Fruit fly (Drosophila melanogaster) whole organism, embryonic: Measurements from ENCODE around the gene CG3795.

Source experiments
- Ada2b ChIP-seq: fragments of 200-800 bp; sonication (Bioruptor generic); IDR thresholded peaks from 2 replicates; pipeline ENCODE4 v1.3.6; 2022; ENCODE audit warnings: missing biosample characterization, missing genetic modification characterization
- Awh ChIP-seq: fragments of 200-800 bp; sonication (Bioruptor generic); IDR thresholded peaks from 2 replicates; pipeline ENCODE4, ENCODE4 v1.3.6; 2022; ENCODE audit warnings: missing biosample characterization, missing genetic modification characterization
- BEAF-32 ChIP-seq: fragments of 200-800 bp; sonication (Bioruptor generic); optimal IDR thresholded peaks from 3 replicates; lab custom pipeline; 2017; ENCODE audit warnings: missing biosample characterization, missing genetic modification characterization, mild to moderate bottlenecking, moderate library complexity, missing genetic modification reagents
- CG11560 ChIP-seq: fragments of 200-800 bp; sonication (Bioruptor generic); IDR thresholded peaks from 3 replicates; pipeline ENCODE4 v1.3.6; 2022; ENCODE audit warnings: missing biosample characterization, missing genetic modification characterization
- CG12391 ChIP-seq: fragments of 200-800 bp; sonication (Bioruptor generic); optimal IDR thresholded peaks from 3 replicates; lab custom pipeline; 2018; ENCODE audit warnings: missing biosample characterization, mild to moderate bottlenecking, missing genetic modification characterization, moderate library complexity
- CG13624 ChIP-seq: fragments of 200-800 bp; sonication (Bioruptor generic); optimal IDR thresholded peaks from 2 replicates; lab custom pipeline; 2016; ENCODE audit warnings: missing biosample characterization, missing genetic modification characterization
- CG14965 ChIP-seq: fragments of 200-800 bp; sonication (Bioruptor generic); optimal IDR thresholded peaks from 2 replicates; lab custom pipeline; 2016; ENCODE audit warnings: missing biosample characterization, missing genetic modification characterization, borderline replicate concordance
- CG15514 ChIP-seq: fragments of 200-800 bp; sonication (Bioruptor generic); optimal IDR thresholded peaks from 3 replicates; lab custom pipeline; 2017; ENCODE audit warnings: missing biosample characterization, missing genetic modification characterization, mild to moderate bottlenecking, moderate library complexity, missing genetic modification reagents
- CG17186 ChIP-seq: fragments of 200-800 bp; sonication (Bioruptor generic); optimal IDR thresholded peaks from 3 replicates; lab custom pipeline; 2017; ENCODE audit warnings: missing biosample characterization, missing genetic modification reagents, missing genetic modification characterization
- CG17568 ChIP-seq: fragments of 200-800 bp; sonication (Bioruptor generic); optimal IDR thresholded peaks from 2 replicates; lab custom pipeline; 2018; ENCODE audit warnings: missing biosample characterization, mild to moderate bottlenecking, missing genetic modification characterization, moderate library complexity
- CG17829 ChIP-seq: fragments of 200-800 bp; optimal IDR thresholded peaks from 2 replicates; lab custom pipeline; 2019; ENCODE audit warnings: missing biosample characterization, mild to moderate bottlenecking, missing genetic modification characterization, moderate library complexity
- CG1792 ChIP-seq: fragments of 200-800 bp; sonication (Bioruptor generic); optimal IDR thresholded peaks from 2 replicates; lab custom pipeline; 2016; ENCODE audit warnings: missing biosample characterization, missing genetic modification characterization
- CG2116 ChIP-seq: fragments of 200-800 bp; sonication (Bioruptor generic); optimal IDR thresholded peaks from 3 replicates; lab custom pipeline; 2018; ENCODE audit warnings: missing biosample characterization, mild to moderate bottlenecking, missing genetic modification characterization
- CG31388 ChIP-seq: fragments of 200-800 bp; sonication (Bioruptor generic); optimal IDR thresholded peaks from 2 replicates; lab custom pipeline; 2016; ENCODE audit warnings: missing biosample characterization, missing genetic modification characterization
- CG32772 ChIP-seq: fragments of 200-800 bp; sonication (Bioruptor generic); IDR thresholded peaks from 2 replicates; pipeline ENCODE4 v1.3.6; 2022; ENCODE audit warnings: missing biosample characterization, missing genetic modification characterization
- CG5180 ChIP-seq: fragments of 200-800 bp; sonication (Bioruptor generic); optimal IDR thresholded peaks from 3 replicates; lab custom pipeline; 2017; ENCODE audit warnings: missing biosample characterization, missing genetic modification characterization, mild to moderate bottlenecking, moderate library complexity, missing genetic modification reagents
- CG6813 ChIP-seq: fragments of 200-800 bp; sonication (Bioruptor generic); optimal IDR thresholded peaks from 2 replicates; lab custom pipeline; 2017; ENCODE audit warnings: missing biosample characterization, missing genetic modification characterization, mild to moderate bottlenecking, moderate library complexity, missing genetic modification reagents
- CG7786 ChIP-seq: fragments of 200-800 bp; sonication (Bioruptor generic); optimal IDR thresholded peaks from 2 replicates; lab custom pipeline; 2016; ENCODE audit warnings: missing biosample characterization, missing genetic modification characterization
- CG7963 ChIP-seq: fragments of 200-800 bp; sonication (Bioruptor generic); IDR thresholded peaks from 3 replicates; pipeline ENCODE4 v1.3.6; 2022; ENCODE audit warnings: missing biosample characterization, missing genetic modification characterization; ENCODE audit not compliant: partially characterized antibody
- CG8089 ChIP-seq: fragments of 200-800 bp; sonication (Bioruptor generic); optimal IDR thresholded peaks from 3 replicates; lab custom pipeline; 2016; ENCODE audit warnings: missing biosample characterization, missing genetic modification characterization
- D ChIP-seq, 2 experiments: fragments of 200-800 bp in 1 of 2; fragments of >200 bp in 1 of 2; sonication (Bioruptor generic) in 1 of 2; optimal IDR thresholded peaks; 2 replicates in 1 of 2; 3 replicates in 1 of 2; lab custom pipeline; 2017; ENCODE audit warnings: mild to moderate bottlenecking in 1 of 2, missing biosample characterization in 1 of 2, missing genetic modification characterization in 1 of 2, missing genetic modification reagents in 1 of 2
- Dp ChIP-seq: fragments of 200-800 bp; sonication (Bioruptor generic); optimal IDR thresholded peaks from 2 replicates; lab custom pipeline; 2018; ENCODE audit warnings: missing biosample characterization, mild to moderate bottlenecking, missing genetic modification characterization, moderate library complexity
- Dref ChIP-seq: fragments of 200-800 bp; sonication (Bioruptor generic); IDR thresholded peaks from 2 replicates; pipeline ENCODE4 v1.3.6; 2022; ENCODE audit warnings: missing biosample characterization, missing genetic modification characterization
- HHEX ChIP-seq: fragments of 200-800 bp; sonication (Bioruptor generic); optimal IDR thresholded peaks from 3 replicates; lab custom pipeline; 2017; ENCODE audit warnings: missing biosample characterization, mild to moderate bottlenecking, missing genetic modification characterization, missing genetic modification reagents
- HLH4C ChIP-seq: fragments of 200-800 bp; sonication (Bioruptor generic); IDR thresholded peaks from 3 replicates; pipeline ENCODE4 v1.3.6; 2022; ENCODE audit warnings: missing biosample characterization, missing genetic modification characterization; ENCODE audit not compliant: partially characterized antibody
- Med ChIP-seq: fragments of 200-800 bp; sonication (Bioruptor generic); peaks from one replicate; lab custom pipeline; 2016; ENCODE audit warnings: missing biosample characterization, missing genetic modification characterization, mild to moderate bottlenecking, inconsistent platforms, moderate library complexity
- NK7.1 ChIP-seq: fragments of 200-800 bp; sonication (Bioruptor generic); optimal IDR thresholded peaks from 3 replicates; lab custom pipeline; 2016; ENCODE audit warnings: missing biosample characterization, missing genetic modification characterization
- PHDP ChIP-seq: fragments of 200-800 bp; sonication (Bioruptor generic); optimal IDR thresholded peaks from 3 replicates; lab custom pipeline; 2018; ENCODE audit warnings: missing biosample characterization, mild to moderate bottlenecking, missing genetic modification characterization, moderate library complexity
- Scr ChIP-seq: fragments of 200-800 bp; sonication (Bioruptor generic); IDR thresholded peaks from 2 replicates; pipeline ENCODE4 v1.3.6; 2022; ENCODE audit warnings: missing biosample characterization, missing genetic modification characterization; ENCODE audit not compliant: partially characterized antibody
- Sry-δ ChIP-seq: fragments of 200-800 bp; sonication (Bioruptor generic); optimal IDR thresholded peaks from 2 replicates; lab custom pipeline; 2016; ENCODE audit warnings: missing biosample characterization, missing genetic modification characterization
- cad ChIP-seq: fragments of >200 bp; optimal IDR thresholded peaks from 2 replicates; lab custom pipeline; 2017; ENCODE audit warnings: missing biosample characterization, missing genetic modification characterization
- crol ChIP-seq: fragments of 200-800 bp; sonication (Bioruptor generic); IDR thresholded peaks from 2 replicates; pipeline ENCODE4 v1.3.6; 2022; ENCODE audit warnings: missing biosample characterization, missing genetic modification characterization
- emc ChIP-seq: fragments of 200-800 bp; sonication (Bioruptor generic); optimal IDR thresholded peaks from 2 replicates; lab custom pipeline; 2016; ENCODE audit warnings: missing biosample characterization, missing genetic modification characterization
- nerfin-1 ChIP-seq: fragments of 200-800 bp; sonication (Bioruptor generic); optimal IDR thresholded peaks from 3 replicates; lab custom pipeline; 2019; ENCODE audit warnings: missing biosample characterization, mild to moderate bottlenecking, missing genetic modification characterization, moderate library complexity
- p53 ChIP-seq: fragments of 200-800 bp; sonication (Bioruptor generic); optimal IDR thresholded peaks from 2 replicates; lab custom pipeline; 2016; ENCODE audit warnings: missing biosample characterization, missing genetic modification characterization
- phol ChIP-seq: fragments of 200-800 bp; sonication (Bioruptor generic); optimal IDR thresholded peaks from 3 replicates; lab custom pipeline; 2018; ENCODE audit warnings: missing biosample characterization, mild to moderate bottlenecking, missing genetic modification characterization, moderate library complexity
- psq ChIP-seq: fragments of 200-800 bp; sonication (Bioruptor generic); optimal IDR thresholded peaks from 2 replicates; lab custom pipeline; 2017; ENCODE audit warnings: missing biosample characterization, missing genetic modification characterization
- pzg ChIP-seq: fragments of 200-800 bp; sonication (Bioruptor generic); optimal IDR thresholded peaks from 3 replicates; lab custom pipeline; 2018; ENCODE audit warnings: missing biosample characterization, mild to moderate bottlenecking, missing genetic modification characterization, moderate library complexity
- run ChIP-seq: fragments of 200-800 bp; sonication (Bioruptor generic); optimal IDR thresholded peaks from 3 replicates; lab custom pipeline; 2018; ENCODE audit warnings: missing biosample characterization, mild to moderate bottlenecking, missing genetic modification characterization
- sima ChIP-seq: fragments of 200-800 bp; sonication (Bioruptor generic); optimal IDR thresholded peaks from 2 replicates; lab custom pipeline; 2016; ENCODE audit warnings: missing biosample characterization, missing genetic modification characterization
- sna ChIP-seq: fragments of 200-800 bp; sonication (Bioruptor generic); IDR thresholded peaks from 2 replicates; pipeline ENCODE4 v1.3.6; 2022; ENCODE audit warnings: missing biosample characterization, missing genetic modification characterization; ENCODE audit not compliant: partially characterized antibody
- tgo ChIP-seq: fragments of 200-800 bp; sonication (Bioruptor generic); IDR thresholded peaks from 3 replicates; pipeline ENCODE4 v1.3.6; 2022; ENCODE audit warnings: missing biosample characterization, missing genetic modification characterization
- tna ChIP-seq: fragments of 200-800 bp; sonication (Bioruptor generic); IDR thresholded peaks from 2 replicates; pipeline ENCODE4 v1.3.6; 2022; ENCODE audit warnings: missing biosample characterization, missing genetic modification characterization; ENCODE audit not compliant: partially characterized antibody
- toy ChIP-seq: fragments of 200-800 bp; sonication (Bioruptor generic); IDR thresholded peaks from 2 replicates; pipeline ENCODE4 v1.3.6; 2022; ENCODE audit warnings: missing biosample characterization, missing genetic modification characterization
- unc-4 ChIP-seq: fragments of 200-800 bp; sonication (Bioruptor generic); IDR thresholded peaks from 2 replicates; pipeline ENCODE4 v1.3.6; 2022; ENCODE audit warnings: missing biosample characterization, missing genetic modification characterization; ENCODE audit not compliant: partially characterized antibody
- usp ChIP-seq: fragments of >200 bp; optimal IDR thresholded peaks from 2 replicates; lab custom pipeline; 2017; ENCODE audit warnings: missing biosample characterization, missing genetic modification characterization

Gene CG3795

DNA sequence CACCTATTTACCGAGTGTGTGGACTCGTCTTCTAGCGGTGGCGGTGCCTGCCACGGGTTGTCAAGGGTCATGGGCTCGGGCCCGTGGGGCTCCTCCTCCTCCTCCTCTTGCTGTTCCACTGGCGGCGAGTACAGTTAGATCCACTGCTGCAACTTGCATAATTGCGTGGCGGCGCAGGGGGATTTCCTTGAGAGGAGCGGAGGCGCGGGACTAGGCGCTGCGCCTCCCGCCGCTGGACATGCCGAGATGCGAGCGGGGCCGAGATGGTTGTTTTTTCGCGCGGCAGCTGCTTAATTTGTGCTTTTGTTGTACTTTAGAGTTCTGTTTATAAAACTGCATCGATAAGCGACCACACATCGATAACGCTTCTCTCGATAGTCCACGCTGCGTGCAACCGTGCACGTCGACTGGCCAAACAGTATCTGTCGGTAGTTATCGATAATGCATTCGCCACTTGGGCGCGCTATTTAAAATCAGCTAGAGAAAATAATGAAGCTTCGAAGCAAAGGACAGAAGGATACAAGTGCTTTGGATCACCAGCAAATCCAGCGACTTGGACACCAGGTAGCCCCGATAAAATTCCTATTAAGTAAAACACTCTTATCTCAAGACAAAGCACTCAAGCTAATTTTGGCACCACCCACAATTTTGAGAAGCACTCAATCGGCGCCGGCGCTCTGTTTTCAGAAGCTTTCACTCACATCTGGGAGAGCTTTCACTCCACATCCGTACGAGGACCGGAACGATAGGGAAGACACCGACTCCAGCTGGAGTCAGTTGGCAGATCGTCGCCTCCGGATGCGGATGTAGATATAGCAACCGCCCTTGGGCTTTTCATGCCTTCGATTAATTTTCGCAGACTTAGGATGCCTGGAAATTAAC is 14.2 kb downstream of the CG3795 start, which contains the start of gene a6 (continued):
- TF ChIP-seq sna (peak; percentile 88), tgo (GFP tag; lab: Robert Waterston, UW) (no peak), psq (GFP tag; lab: Kevin White, UChicago) (no peak), sima (GFP tag; lab: Kevin White, UChicago) (no peak), toy (GFP tag; lab: Robert Waterston, UW) (no peak), CG6813 (GFP tag; lab: Kevin White, UChicago) (no peak), Awh (GFP tag; lab: Robert Waterston, UW) (no peak), usp (no peak), emc (GFP tag; lab: Kevin White, UChicago) (no peak)
- TF ChIP-seq, all 482 proteins: peak for 70

DNA sequence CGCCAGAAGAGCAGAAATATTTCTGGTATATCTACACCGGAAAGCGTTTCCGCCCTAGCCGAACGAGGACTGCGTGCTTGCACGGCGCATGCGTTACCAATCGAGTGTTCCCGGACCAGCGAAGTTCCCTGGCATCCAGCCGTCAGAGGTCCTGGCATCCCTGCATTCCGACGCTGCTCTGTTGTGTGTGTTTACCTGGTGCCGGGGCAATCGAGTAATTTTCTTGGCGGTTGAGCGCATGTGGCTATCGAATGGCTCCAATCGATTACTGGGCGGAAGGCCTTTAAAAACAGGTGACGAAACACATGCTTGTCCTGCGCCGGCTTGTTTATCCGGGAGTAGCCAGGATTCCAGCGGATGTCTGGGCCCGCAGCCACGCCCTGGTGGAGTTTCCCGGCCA is 17.4 kb downstream of the CG3795 start, which contains the start of gene CG32809:
Gene CG32809 (minus strand): TSS at position 216 of the 400 bp plus-strand sequence.
- TF ChIP-seq HHEX (GFP tag; lab: Kevin White, UChicago) (no peak), pzg (GFP tag; lab: Kevin White, UChicago) (peak; percentile 58), HLH4C (GFP tag; lab: Robert Waterston, UW) (peak; percentile 23; the same call in 1 of the 3 replicates), CG5180 (GFP tag; lab: Kevin White, UChicago) (no peak), CG11560 (tag; lab: Robert Waterston, UW) (peak; percentile 96), Med (peak; percentile 73), Ada2b (no peak), CG14965 (GFP tag; lab: Kevin White, UChicago) (no peak), PHDP (no peak), Sry-δ (peak; percentile 25), CG15514 (GFP tag; lab: Kevin White, UChicago) (peak; percentile 90), p53 (GFP tag; lab: Kevin White, UChicago) (no peak), phol (no peak), CG17829 (tag; lab: Kevin White, UChicago) (no peak), CG1792 (GFP tag; lab: Kevin White, UChicago) (no peak), unc-4 (GFP tag; lab: Robert Waterston, UW) (no peak), CG7786 (GFP tag; lab: Kevin White, UChicago) (no peak), Dp (peak; percentile 45), Dref (peak; percentile 65), CG13624 (GFP tag; lab: Kevin White, UChicago) (no peak), CG2116 (GFP tag; lab: Kevin White, UChicago) (peak; percentile 65), CG32772 (GFP tag; lab: Robert Waterston, UW) (no peak), D (optimal IDR thresholded peaks at IDR 0.05; lab: Kevin White, UChicago) (no peak), D (GFP tag; optimal IDR thresholded peaks at IDR 0.05; lab: Kevin White, UChicago) (no peak), CG31388 (GFP tag; lab: Kevin White, UChicago) (no peak), tna (GFP tag; lab: Robert Waterston, UW) (no peak), Scr (GFP tag; lab: Robert Waterston, UW) (0 out of 2 replicates have a peak, but pooled peaks have one; percentile 11), crol (GFP tag; lab: Robert Waterston, UW) (no peak), run (tag; lab: Kevin White, UChicago) (no peak), sima (GFP tag; lab: Kevin White, UChicago) (no peak), CG12391 (tag; lab: Kevin White, UChicago) (no peak), CG17186 (GFP tag; lab: Kevin White, UChicago) (peak; percentile 11), CG7963 (GFP tag; lab: Robert Waterston, UW) (0 out of 3 replicates have a peak, but pooled peaks have one; percentile 26), NK7.1 (no peak), CG17568 (no peak), BEAF-32 (GFP tag; lab: Kevin White, UChicago) (peak; percentile 18), CG8089 (GFP tag; lab: Kevin White, UChicago) (no peak), cad (no peak), nerfin-1 (tag; lab: Kevin White, UChicago) (peak; percentile 96)
